Worm (Caenorhabditis elegans) whole organism, L2 larva: Measurements from ENCODE around the gene degl-1.

Experiments used
- C34F6.9 ChIP-seq: fragments of 150-350 bp; optimal IDR thresholded peaks from 2 replicates; lab custom pipeline; 2014; ENCODE audit warnings: missing biosample characterization, missing genetic modification characterization
- F13H6.1 ChIP-seq: sonication (generic microtip); optimal IDR thresholded peaks from 2 replicates; lab custom pipeline; 2016; ENCODE audit warnings: missing genetic modification characterization, missing compliant biosample characterization
- R02D3.7 ChIP-seq: fragments of 150-350 bp; optimal IDR thresholded peaks from 2 replicates; lab custom pipeline; 2014; ENCODE audit warnings: missing biosample characterization, missing genetic modification characterization
- Y55F3AM.14 ChIP-seq: fragments of 200-800 bp; sonication (Bioruptor generic); optimal IDR thresholded peaks from 2 replicates; lab custom pipeline; 2018; ENCODE audit warnings: mild to moderate bottlenecking, missing genetic modification characterization, missing compliant biosample characterization
- ZK546.5 ChIP-seq: sonication (generic microtip); optimal IDR thresholded peaks from 2 replicates; lab custom pipeline; 2017; ENCODE audit warnings: missing biosample characterization, missing genetic modification characterization
- aly-2 ChIP-seq: fragments of 150-350 bp; optimal IDR thresholded peaks from 2 replicates; lab custom pipeline; 2014; ENCODE audit warnings: missing biosample characterization, missing genetic modification characterization
- ama-1 ChIP-seq: fragments of 150-350 bp; optimal IDR thresholded peaks from 2 replicates; lab custom pipeline; 2018; ENCODE audit warnings: inconsistent platforms
- blmp-1 ChIP-seq: sonication (generic microtip); optimal IDR thresholded peaks from 2 replicates; lab custom pipeline; 2017; ENCODE audit warnings: missing genetic modification characterization, mild to moderate bottlenecking, missing compliant biosample characterization, antibody characterized with exemption, moderate library complexity; ENCODE audit not compliant: insufficient read depth
- ceh-16 ChIP-seq: fragments of 150-350 bp; optimal IDR thresholded peaks from 2 replicates; lab custom pipeline; 2014; ENCODE audit warnings: missing biosample characterization, missing genetic modification characterization
- ceh-82 ChIP-seq: fragments of 150-350 bp; optimal IDR thresholded peaks from 2 replicates; lab custom pipeline; 2014; ENCODE audit warnings: missing biosample characterization, missing genetic modification characterization
- dmd-4 ChIP-seq: sonication (generic microtip); optimal IDR thresholded peaks from 2 replicates; lab custom pipeline; 2017; ENCODE audit warnings: missing biosample characterization, missing genetic modification characterization
- egl-27 ChIP-seq: sonication (generic microtip); optimal IDR thresholded peaks from 3 replicates; lab custom pipeline; 2017; ENCODE audit warnings: missing biosample characterization, missing genetic modification reagents, missing genetic modification characterization
- elt-1 ChIP-seq: fragments of 150-350 bp; optimal IDR thresholded peaks from 2 replicates; lab custom pipeline; 2014; ENCODE audit warnings: missing biosample characterization, missing genetic modification characterization
- lin-11 ChIP-seq: fragments of 150-350 bp; sonication (generic microtip); optimal IDR thresholded peaks from 2 replicates; lab custom pipeline; 2014; ENCODE audit warnings: missing biosample characterization, missing genetic modification characterization, inconsistent platforms, mixed read lengths
- lin-13 ChIP-seq: fragments of 150-350 bp; optimal IDR thresholded peaks from 2 replicates; lab custom pipeline; 2014; ENCODE audit warnings: missing biosample characterization, missing genetic modification reagents, missing genetic modification characterization
- mbf-1 ChIP-seq: sonication (generic microtip); optimal IDR thresholded peaks from 2 replicates; lab custom pipeline; 2017; ENCODE audit warnings: missing biosample characterization, missing genetic modification characterization
- nhr-10 ChIP-seq: sonication (generic microtip); optimal IDR thresholded peaks from 2 replicates; lab custom pipeline; 2017; ENCODE audit warnings: missing biosample characterization, missing genetic modification characterization
- nhr-12 ChIP-seq: fragments of 150-350 bp; optimal IDR thresholded peaks from 2 replicates; lab custom pipeline; 2014; ENCODE audit warnings: missing biosample characterization, missing genetic modification characterization
- nhr-129 ChIP-seq: fragments of 150-350 bp; optimal IDR thresholded peaks from 2 replicates; lab custom pipeline; 2014; ENCODE audit warnings: missing biosample characterization, missing genetic modification characterization
- nhr-21 ChIP-seq: fragments of 150-350 bp; optimal IDR thresholded peaks from 2 replicates; lab custom pipeline; 2014; ENCODE audit warnings: missing biosample characterization, missing genetic modification characterization
- nhr-23 ChIP-seq: fragments of 150-350 bp; optimal IDR thresholded peaks from 2 replicates; lab custom pipeline; 2014; ENCODE audit warnings: missing biosample characterization, missing genetic modification reagents, missing genetic modification characterization
- nhr-237 ChIP-seq: fragments of 150-350 bp; optimal IDR thresholded peaks from 2 replicates; lab custom pipeline; 2014; ENCODE audit warnings: missing biosample characterization, missing genetic modification characterization
- nhr-25 ChIP-seq: fragments of 150-350 bp; sonication (generic microtip); optimal IDR thresholded peaks from 3 replicates; lab custom pipeline; 2014; ENCODE audit warnings: missing biosample characterization, missing genetic modification characterization
- peb-1 ChIP-seq: fragments of 150-350 bp; optimal IDR thresholded peaks from 2 replicates; lab custom pipeline; 2014; ENCODE audit warnings: missing biosample characterization, missing genetic modification characterization
- sem-4 ChIP-seq: fragments of 150-350 bp; optimal IDR thresholded peaks from 2 replicates; lab custom pipeline; 2014; ENCODE audit warnings: missing biosample characterization, missing genetic modification reagents, missing genetic modification characterization
- sma-3 ChIP-seq: sonication (generic microtip); optimal IDR thresholded peaks from 2 replicates; lab custom pipeline; 2016; ENCODE audit warnings: missing genetic modification reagents, missing genetic modification characterization, missing compliant biosample characterization
- sma-9 ChIP-seq, 2 experiments: fragments of 150-350 bp in 1 of 2; sonication (generic microtip) in 1 of 2; optimal IDR thresholded peaks; 2 replicates each; lab custom pipeline; 2014 to 2016; ENCODE audit warnings: missing genetic modification characterization in 2 of 2, mild to moderate bottlenecking in 1 of 2, missing biosample characterization in 1 of 2, missing compliant biosample characterization in 1 of 2, missing genetic modification reagents in 1 of 2, moderate library complexity in 1 of 2
- snpc-4 ChIP-seq: fragments of 150-350 bp; optimal IDR thresholded peaks from 2 replicates; lab custom pipeline; 2014; ENCODE audit warnings: missing biosample characterization, missing genetic modification characterization
- unc-55 ChIP-seq: fragments of 150-350 bp; sonication (generic microtip); optimal IDR thresholded peaks from 3 replicates; lab custom pipeline; 2014; ENCODE audit warnings: missing biosample characterization, missing genetic modification reagents, missing genetic modification characterization
- unc-62 ChIP-seq: fragments of 150-350 bp; optimal IDR thresholded peaks from 2 replicates; lab custom pipeline; 2014; ENCODE audit warnings: missing biosample characterization, missing genetic modification reagents, missing genetic modification characterization
- ztf-1 ChIP-seq: fragments of 200-800 bp; sonication (Bioruptor generic); conservative IDR thresholded peaks from 2 replicates; pipeline ENCODE4 v1.3.6; 2022; ENCODE audit warnings: missing genetic modification characterization, missing compliant biosample characterization

degl-1 gene

DNA sequence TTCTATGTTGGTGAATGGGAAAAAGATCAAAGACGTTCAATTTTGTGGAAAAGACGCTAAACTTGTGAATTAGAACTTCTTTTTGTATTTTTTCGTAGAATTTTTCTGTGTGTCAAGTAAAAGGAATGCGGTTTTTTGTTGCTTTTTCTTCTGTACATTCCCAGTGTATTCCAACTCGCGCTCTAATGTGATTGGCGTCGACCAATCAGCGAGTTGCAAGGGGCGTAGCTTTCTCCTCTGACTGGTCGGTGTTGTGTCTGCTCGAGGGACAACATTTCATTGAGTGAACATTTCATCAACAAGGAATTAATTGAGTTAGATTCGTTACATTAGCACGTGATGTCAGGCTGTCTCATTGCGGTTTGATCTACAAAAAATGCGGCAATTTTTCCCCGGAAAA, 29.7 kb upstream of the degl-1 start:
- TF ChIP-seq aly-2 (tag; lab: Kevin White, UChicago) = no peak
- TF ChIP-seq nhr-23 (tag; lab: Kevin White, UChicago) = no peak
- no peak for TF ChIP-seq ceh-16 (tag; lab: Kevin White, UChicago)

DNA sequence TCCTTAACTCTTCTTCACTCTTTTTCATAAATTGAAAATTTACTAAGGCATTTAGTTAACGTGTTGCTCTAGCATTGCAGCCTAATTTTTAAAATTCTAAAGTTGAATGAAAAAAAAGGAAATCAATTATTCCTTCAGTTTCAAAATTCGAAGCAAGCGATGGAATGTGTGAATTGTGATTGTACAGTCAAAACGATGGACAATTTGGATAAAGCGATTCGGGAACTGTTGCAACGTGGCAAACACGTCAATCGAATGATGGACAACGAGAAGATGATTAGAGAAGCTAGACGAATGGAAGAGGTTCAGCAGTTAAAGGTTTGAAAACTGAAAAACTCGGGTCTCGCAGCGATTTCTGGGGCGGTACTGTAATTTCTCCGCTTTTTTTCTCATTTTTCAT, 28.0 kb upstream of the degl-1 start, which contains the start of gene Y57G11C.14:
Gene Y57G11C.14 (plus strand): TSS at position 126 of the 400 bp plus-strand sequence.
- TF ChIP-seq blmp-1 (tag; lab: Kevin White, UChicago) = no peak
- no peak for TF ChIP-seq ama-1 (lab: Kevin White, UChicago)
- no peak for TF ChIP-seq nhr-25 (tag; lab: Kevin White, UChicago)
- no peak for TF ChIP-seq nhr-129 (tag; lab: Kevin White, UChicago)
- TF ChIP-seq nhr-21 (tag; lab: Kevin White, UChicago) = no peak

DNA sequence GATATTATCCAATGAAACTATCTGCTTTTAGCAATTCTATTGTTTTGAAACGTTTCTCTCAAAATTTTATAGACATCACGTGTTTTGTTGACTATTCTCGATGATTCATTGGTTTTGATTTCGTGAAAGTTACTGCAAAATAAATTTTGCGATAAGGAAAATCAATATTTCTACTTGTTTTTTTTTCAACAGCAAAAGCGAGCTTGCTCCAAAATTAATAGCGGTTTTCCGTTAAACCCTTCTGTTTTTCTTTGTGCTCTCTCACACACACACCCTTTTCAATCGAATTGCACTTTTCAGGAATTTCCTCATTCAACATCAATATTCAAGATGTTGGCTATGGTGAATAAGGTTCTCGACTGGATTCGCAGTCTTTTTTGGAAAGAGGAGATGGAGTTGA, 26.6 kb upstream of the degl-1 start, which contains the start of gene arl-8:
Gene arl-8 (plus strand): TSS at position 301 of the 400 bp plus-strand sequence.
- TF ChIP-seq lin-11 = no peak
- peak; percentile 17 for TF ChIP-seq ama-1 (lab: Kevin White, UChicago)
- no peak for TF ChIP-seq lin-13 (GFP tag; lab: Kevin White, UChicago)
- TF ChIP-seq, all 48 proteins: peak for 1

DNA sequence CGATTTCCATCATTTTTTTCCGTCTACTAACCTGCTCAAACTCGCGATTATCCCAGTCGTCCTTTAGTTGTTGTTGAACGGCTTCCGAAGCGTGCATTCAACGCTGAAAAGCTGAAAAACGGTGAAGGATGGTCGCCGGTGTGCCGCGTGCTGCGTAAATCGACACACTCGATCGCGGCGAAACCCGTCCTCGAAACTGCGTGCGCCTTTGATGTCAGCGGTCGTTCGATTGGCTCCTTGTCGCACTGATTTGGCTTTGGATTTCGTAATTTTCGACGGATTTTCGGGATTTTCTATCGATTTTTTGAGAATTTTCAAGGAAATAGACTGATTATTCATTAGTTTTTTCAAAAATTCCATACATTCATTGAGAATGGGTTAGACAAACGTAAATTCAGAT, 26.1 kb upstream of the degl-1 start, which contains the start of the genes Y57G11C.1147 and nuo-3:
Gene Y57G11C.1147 (minus strand): TSS at position 161 of the 400 bp plus-strand sequence.
Gene nuo-3 (minus strand): TSS at position 191 of the 400 bp plus-strand sequence.
- TF ChIP-seq R02D3.7 (tag; lab: Kevin White, UChicago) = peak; percentile 10
- no peak for TF ChIP-seq ama-1 (lab: Kevin White, UChicago)
- no peak for TF ChIP-seq peb-1 (tag; lab: Kevin White, UChicago)
- TF ChIP-seq sma-9 (GFP tag; optimal IDR thresholded peaks at IDR 0.05; lab: Kevin White, UChicago) = no peak
- no peak for TF ChIP-seq sma-9 (tag; optimal IDR thresholded peaks at IDR 0.05; lab: Kevin White, UChicago)
- no peak for TF ChIP-seq dmd-4 (tag; lab: Kevin White, UChicago)
- no peak for TF ChIP-seq mbf-1 (tag; lab: Kevin White, UChicago)
- no peak for TF ChIP-seq elt-1 (tag; lab: Kevin White, UChicago)
- TF ChIP-seq egl-27 = no peak
- TF ChIP-seq unc-62 (GFP tag; lab: Kevin White, UChicago) = no peak
- TF ChIP-seq ceh-82 (tag; lab: Kevin White, UChicago) = no peak
- TF ChIP-seq C34F6.9 (tag; lab: Kevin White, UChicago) = peak; percentile 22
- TF ChIP-seq ZK546.5 (tag; lab: Kevin White, UChicago) = no peak
- no peak for TF ChIP-seq nhr-10 (tag; lab: Kevin White, UChicago)
- TF ChIP-seq nhr-25 (tag; lab: Kevin White, UChicago) = no peak
- TF ChIP-seq lin-13 (GFP tag; lab: Kevin White, UChicago) = no peak
- TF ChIP-seq nhr-129 (tag; lab: Kevin White, UChicago) = peak; percentile 22
- no peak for TF ChIP-seq nhr-21 (tag; lab: Kevin White, UChicago)
- no peak for TF ChIP-seq snpc-4 (tag; lab: Kevin White, UChicago)
- no peak for TF ChIP-seq Y55F3AM.14
- TF ChIP-seq sem-4 (tag; lab: Kevin White, UChicago) = no peak
- no peak for TF ChIP-seq nhr-237 (tag; lab: Kevin White, UChicago)
- peak; percentile 3 for TF ChIP-seq lin-11
- no peak for TF ChIP-seq F13H6.1 (tag; lab: Kevin White, UChicago)
- no peak for TF ChIP-seq sma-3 (GFP tag; lab: Kevin White, UChicago)
- TF ChIP-seq unc-55 = peak; percentile 55

DNA sequence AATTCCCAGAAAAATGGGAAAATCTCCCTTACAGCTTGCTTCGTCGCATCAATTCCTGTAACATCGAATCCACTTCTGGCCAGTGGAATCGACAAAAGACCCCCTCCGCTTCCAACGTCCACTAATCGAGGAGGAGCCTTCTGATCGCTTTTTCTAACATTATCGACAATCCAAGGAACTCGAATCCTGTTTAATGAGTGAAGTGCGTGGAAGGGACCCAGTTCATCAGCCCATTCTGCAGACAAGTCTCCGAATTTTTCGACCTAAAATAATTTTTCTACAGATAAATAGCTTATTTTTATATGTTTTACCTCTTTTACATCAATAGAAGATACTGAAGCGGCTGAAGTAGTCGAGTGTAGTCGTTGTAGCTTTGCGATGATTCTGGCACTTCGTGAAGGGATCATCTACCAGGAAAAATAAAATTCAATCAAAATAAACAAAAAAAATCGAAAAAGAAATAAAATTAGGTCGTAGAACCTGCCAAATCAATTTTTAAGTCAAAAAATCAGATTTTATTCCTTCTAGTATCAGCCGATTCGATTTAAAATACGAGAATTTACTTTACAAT, 24.8 kb upstream of the degl-1 start, which contains the start of gene coq-3:
Gene coq-3 (minus strand): TSS at position 407 of the 571 bp plus-strand sequence.
- TF ChIP-seq peb-1 (tag; lab: Kevin White, UChicago) (no peak), snpc-4 (tag; lab: Kevin White, UChicago) (no peak), nhr-12 (tag; lab: Kevin White, UChicago) (no peak), ztf-1 (GFP tag; lab: Robert Waterston, UW) (no peak)
